Fruit fly (Drosophila melanogaster) whole organism, embryonic: Measurements from ENCODE around the gene CG10343.
A peak's percentile ranks its signal among the peaks of the same experiment; 100 is the strongest.

Source experiments
- Awh ChIP-seq: fragments of 200-800 bp; sonication (Bioruptor generic); IDR thresholded peaks from 2 replicates; pipeline ENCODE4, ENCODE4 v1.3.6; 2022; ENCODE audit warnings: missing biosample characterization, missing genetic modification characterization
- CG14050 ChIP-seq: fragments of 200-800 bp; sonication (Bioruptor generic); IDR thresholded peaks from 3 replicates; pipeline ENCODE4 v1.3.6; 2022; ENCODE audit warnings: missing biosample characterization, missing genetic modification characterization
- CG14441 ChIP-seq: fragments of 200-800 bp; sonication (Bioruptor generic); IDR thresholded peaks from 2 replicates; pipeline ENCODE4 v1.3.6; 2022; ENCODE audit warnings: missing biosample characterization, missing genetic modification characterization
- CG14965 ChIP-seq: fragments of 200-800 bp; sonication (Bioruptor generic); optimal IDR thresholded peaks from 2 replicates; lab custom pipeline; 2016; ENCODE audit warnings: missing biosample characterization, missing genetic modification characterization, borderline replicate concordance
- CG15073 ChIP-seq: fragments of 200-800 bp; sonication (Bioruptor generic); optimal IDR thresholded peaks from 2 replicates; lab custom pipeline; 2016; ENCODE audit warnings: missing biosample characterization, missing genetic modification characterization
- CG1529 ChIP-seq: fragments of 200-800 bp; sonication (Bioruptor generic); optimal IDR thresholded peaks from 3 replicates; lab custom pipeline; 2018; ENCODE audit warnings: missing biosample characterization, missing genetic modification characterization
- CG16863 ChIP-seq: fragments of 200-800 bp; sonication (Bioruptor generic); optimal IDR thresholded peaks from 3 replicates; lab custom pipeline; 2016; ENCODE audit warnings: missing biosample characterization, missing genetic modification characterization
- CG17328 ChIP-seq: fragments of 200-800 bp; sonication (Bioruptor generic); IDR thresholded peaks from 2 replicates; pipeline ENCODE4 v1.3.6; 2022; ENCODE audit warnings: missing biosample characterization, missing genetic modification characterization
- CG17359 ChIP-seq: fragments of 200-800 bp; sonication (Bioruptor generic); optimal IDR thresholded peaks from 3 replicates; lab custom pipeline; 2018; ENCODE audit warnings: missing biosample characterization, mild to moderate bottlenecking, missing genetic modification characterization, moderate library complexity
- CG17912 ChIP-seq: fragments of 200-800 bp; sonication (Bioruptor generic); optimal IDR thresholded peaks from 2 replicates; lab custom pipeline; 2018; ENCODE audit warnings: missing biosample characterization, mild to moderate bottlenecking, missing genetic modification characterization
- CG18011 ChIP-seq: fragments of 200-800 bp; sonication (Bioruptor generic); optimal IDR thresholded peaks from 2 replicates; lab custom pipeline; 2017; ENCODE audit warnings: missing biosample characterization, missing genetic modification characterization, mild to moderate bottlenecking, moderate library complexity, missing genotype
- CG18262 ChIP-seq: fragments of 200-800 bp; optimal IDR thresholded peaks from 3 replicates; lab custom pipeline; 2019; ENCODE audit warnings: missing biosample characterization, mild to moderate bottlenecking, missing genetic modification characterization, moderate library complexity
- CG2120 ChIP-seq: fragments of 200-800 bp; sonication (Bioruptor generic); optimal IDR thresholded peaks from 3 replicates; lab custom pipeline; 2016; ENCODE audit warnings: missing biosample characterization, missing genetic modification characterization
- CG2678 ChIP-seq: fragments of 200-800 bp; sonication (Bioruptor generic); optimal IDR thresholded peaks from 3 replicates; lab custom pipeline; 2019; ENCODE audit warnings: missing biosample characterization, mild to moderate bottlenecking, missing genetic modification characterization, moderate library complexity
- CG3995 ChIP-seq: fragments of 200-800 bp; sonication (Bioruptor generic); optimal IDR thresholded peaks from 3 replicates; lab custom pipeline; 2016; ENCODE audit warnings: missing biosample characterization, missing genetic modification characterization
- CG6854 ChIP-seq: fragments of 200-800 bp; sonication (Bioruptor generic); optimal IDR thresholded peaks from 3 replicates; lab custom pipeline; 2017; ENCODE audit warnings: missing biosample characterization, mild to moderate bottlenecking, missing genetic modification characterization
- CG8359 ChIP-seq: fragments of 200-800 bp; sonication (Bioruptor generic); optimal IDR thresholded peaks from 2 replicates; lab custom pipeline; 2017; ENCODE audit warnings: missing biosample characterization, mild to moderate bottlenecking, missing genetic modification characterization, borderline replicate concordance
- D ChIP-seq, 2 experiments: fragments of 200-800 bp in 1 of 2; fragments of >200 bp in 1 of 2; sonication (Bioruptor generic) in 1 of 2; optimal IDR thresholded peaks; 2 replicates in 1 of 2; 3 replicates in 1 of 2; lab custom pipeline; 2017; ENCODE audit warnings: mild to moderate bottlenecking in 1 of 2, missing biosample characterization in 1 of 2, missing genetic modification characterization in 1 of 2, missing genetic modification reagents in 1 of 2
- Dad ChIP-seq: fragments of 200-800 bp; sonication (Bioruptor generic); optimal IDR thresholded peaks from 3 replicates; lab custom pipeline; 2016; ENCODE audit warnings: missing biosample characterization, missing genetic modification characterization
- Dref ChIP-seq: fragments of 200-800 bp; sonication (Bioruptor generic); IDR thresholded peaks from 2 replicates; pipeline ENCODE4 v1.3.6; 2022; ENCODE audit warnings: missing biosample characterization, missing genetic modification characterization
- HHEX ChIP-seq: fragments of 200-800 bp; sonication (Bioruptor generic); optimal IDR thresholded peaks from 3 replicates; lab custom pipeline; 2017; ENCODE audit warnings: missing biosample characterization, mild to moderate bottlenecking, missing genetic modification characterization, missing genetic modification reagents
- HLH54F ChIP-seq: fragments of 200-800 bp; sonication (Bioruptor generic); optimal IDR thresholded peaks from 3 replicates; lab custom pipeline; 2016; ENCODE audit warnings: missing biosample characterization, missing genetic modification characterization
- Lpt ChIP-seq: fragments of >200 bp; optimal IDR thresholded peaks from 2 replicates; lab custom pipeline; 2018; ENCODE audit warnings: missing biosample characterization, missing genetic modification characterization
- NC2α ChIP-seq: fragments of 200-800 bp; sonication (Bioruptor generic); optimal IDR thresholded peaks from 2 replicates; lab custom pipeline; 2016; ENCODE audit warnings: missing biosample characterization, missing genetic modification characterization
- Oli ChIP-seq: fragments of 200-800 bp; sonication (Bioruptor generic); optimal IDR thresholded peaks from 2 replicates; lab custom pipeline; 2018; ENCODE audit warnings: missing biosample characterization, mild to moderate bottlenecking, missing genetic modification characterization, moderate library complexity
- Ptx1 ChIP-seq: fragments of 200-800 bp; sonication (Bioruptor generic); IDR thresholded peaks from 2 replicates; pipeline ENCODE4 v1.3.6; 2022; ENCODE audit warnings: missing biosample characterization, missing genetic modification characterization
- Ravus ChIP-seq: fragments of 200-800 bp; sonication (Bioruptor generic); IDR thresholded peaks from 2 replicates; pipeline ENCODE4 v1.3.6; 2022; ENCODE audit warnings: missing biosample characterization, missing genetic modification characterization
- Sin3A ChIP-seq: fragments of >200 bp; optimal IDR thresholded peaks from 2 replicates; lab custom pipeline; 2018
- Sry-β ChIP-seq: fragments of 200-800 bp; sonication (Bioruptor generic); optimal IDR thresholded peaks from 2 replicates; lab custom pipeline; 2018; ENCODE audit warnings: missing biosample characterization, mild to moderate bottlenecking, missing genetic modification characterization, moderate library complexity
- Taf1 ChIP-seq: fragments of 200-800 bp; sonication (Bioruptor generic); IDR thresholded peaks from 2 replicates; pipeline ENCODE4 v1.3.6; 2022; ENCODE audit warnings: missing biosample characterization, missing genetic modification characterization
- al ChIP-seq: fragments of 200-800 bp; sonication (Bioruptor generic); IDR thresholded peaks from 2 replicates; pipeline ENCODE4 v1.3.6; 2022; ENCODE audit warnings: missing biosample characterization, missing genetic modification characterization
- ase ChIP-seq: fragments of 200-800 bp; sonication (Bioruptor generic); IDR thresholded peaks from 3 replicates; pipeline ENCODE4 v1.3.6; 2022; ENCODE audit warnings: missing biosample characterization, missing genetic modification characterization
- crol ChIP-seq: fragments of 200-800 bp; sonication (Bioruptor generic); IDR thresholded peaks from 2 replicates; pipeline ENCODE4 v1.3.6; 2022; ENCODE audit warnings: missing biosample characterization, missing genetic modification characterization
- danr ChIP-seq: fragments of 200-800 bp; sonication (Bioruptor generic); IDR thresholded peaks from 2 replicates; pipeline ENCODE4 v1.3.6; 2022; ENCODE audit warnings: missing biosample characterization, missing genetic modification characterization
- dysf ChIP-seq: fragments of 200-800 bp; sonication (Bioruptor generic); IDR thresholded peaks from 3 replicates; pipeline ENCODE4 v1.3.6; 2022; ENCODE audit warnings: missing biosample characterization, missing genetic modification characterization
- eve ChIP-seq, 2 experiments: fragments of >200 bp; optimal IDR thresholded peaks; 2 replicates each; lab custom pipeline; 2017; ENCODE audit warnings: missing biosample characterization in 2 of 2, missing genetic modification characterization in 2 of 2
- ewg ChIP-seq: fragments of 200-800 bp; sonication (Bioruptor generic); optimal IDR thresholded peaks from 3 replicates; lab custom pipeline; 2017; ENCODE audit warnings: mild to moderate bottlenecking, missing biosample characterization, missing genetic modification reagents, missing genetic modification characterization
- fd102C ChIP-seq: fragments of 200-800 bp; sonication (Bioruptor generic); optimal IDR thresholded peaks from 2 replicates; lab custom pipeline; 2018; ENCODE audit warnings: missing biosample characterization, mild to moderate bottlenecking, missing genetic modification characterization, moderate library complexity
- gcm2 ChIP-seq: fragments of 200-800 bp; sonication (Bioruptor generic); optimal IDR thresholded peaks from 2 replicates; lab custom pipeline; 2016; ENCODE audit warnings: missing biosample characterization, missing genetic modification characterization
- gt ChIP-seq: fragments of 200-800 bp; sonication (Bioruptor generic); IDR thresholded peaks from 2 replicates; pipeline ENCODE4 v1.3.6; 2022; ENCODE audit warnings: missing biosample characterization, missing genetic modification characterization
- inv ChIP-seq: fragments of 200-800 bp; sonication (Bioruptor generic); IDR thresholded peaks from 2 replicates; pipeline ENCODE4 v1.3.6; 2022; ENCODE audit warnings: missing biosample characterization, missing genetic modification characterization; ENCODE audit not compliant: partially characterized antibody
- jigr1 ChIP-seq: fragments of 200-800 bp; sonication (Bioruptor generic); IDR thresholded peaks from 3 replicates; pipeline ENCODE4 v1.3.6; 2022; ENCODE audit warnings: missing biosample characterization, missing genetic modification characterization
- pb ChIP-seq: fragments of 200-800 bp; sonication (Bioruptor generic); optimal IDR thresholded peaks from 3 replicates; lab custom pipeline; 2016; ENCODE audit warnings: missing biosample characterization, missing genetic modification characterization
- pnt ChIP-seq: fragments of 200-800 bp; sonication (Bioruptor generic); optimal IDR thresholded peaks from 3 replicates; lab custom pipeline; 2016; ENCODE audit warnings: missing biosample characterization, missing genetic modification characterization
- pros ChIP-seq: fragments of 200-800 bp; sonication (Bioruptor generic); optimal IDR thresholded peaks from 3 replicates; lab custom pipeline; 2019; ENCODE audit warnings: missing biosample characterization, mild to moderate bottlenecking, missing genetic modification characterization, moderate library complexity
- repo ChIP-seq: fragments of 200-800 bp; sonication (Bioruptor generic); optimal IDR thresholded peaks from 2 replicates; lab custom pipeline; 2016; ENCODE audit warnings: missing biosample characterization, missing genetic modification characterization
- so ChIP-seq: fragments of 200-800 bp; sonication (Bioruptor generic); IDR thresholded peaks from 3 replicates; pipeline ENCODE4 v1.3.6; 2022; ENCODE audit warnings: missing biosample characterization, missing genetic modification characterization
- tll ChIP-seq, 2 experiments: fragments of 200-800 bp in 1 of 2; fragments of >200 bp in 1 of 2; sonication (Bioruptor generic) in 1 of 2; optimal IDR thresholded peaks; 2 replicates each; lab custom pipeline; 2017 to 2019; ENCODE audit warnings: missing biosample characterization in 2 of 2, missing genetic modification characterization in 2 of 2, mild to moderate bottlenecking in 1 of 2, moderate library complexity in 1 of 2
- wdn ChIP-seq: fragments of 200-800 bp; sonication (Bioruptor generic); IDR thresholded peaks from 2 replicates; pipeline ENCODE4 v1.3.6; 2022; ENCODE audit warnings: missing biosample characterization, missing genetic modification characterization

CG10343 gene

dm6 chr2L:18676948-18677820 is 26.1 kb upstream of the CG10343 start, which contains the start of the genes Mst36Fa and CG31751 (continued):
- peak; percentile 55 for TF ChIP-seq pnt (GFP tag; lab: Kevin White, UChicago)
- peak; percentile 89 for TF ChIP-seq CG6854 (GFP tag; lab: Kevin White, UChicago)
- TF ChIP-seq HLH54F: peak; percentile 47
- TF ChIP-seq repo (GFP tag; lab: Kevin White, UChicago): peak; percentile 79
- no peak for TF ChIP-seq al
- no peak for TF ChIP-seq jigr1
- peak; percentile 85 for TF ChIP-seq CG17359 (tag; lab: Kevin White, UChicago)
- no peak for TF ChIP-seq pros (GFP tag; lab: Kevin White, UChicago)
- peak; percentile 10 for TF ChIP-seq CG3995 (GFP tag; lab: Kevin White, UChicago)
- no peak for TF ChIP-seq Lpt (GFP tag; lab: Kevin White, UChicago)
- TF ChIP-seq CG14050 (GFP tag; lab: Robert Waterston, UW): peak; percentile 33; the same call in 1 of the 3 replicates
- no peak for TF ChIP-seq tll (GFP tag; optimal IDR thresholded peaks at IDR 0.05; lab: Kevin White, UChicago)
- peak; percentile 47 for TF ChIP-seq gcm2 (GFP tag; lab: Kevin White, UChicago)
- TF ChIP-seq Awh (GFP tag; lab: Robert Waterston, UW): peak; percentile 88
- peak; percentile 64 for TF ChIP-seq ewg (GFP tag; lab: Kevin White, UChicago)
- peak; percentile 78 for TF ChIP-seq pb (GFP tag; lab: Kevin White, UChicago)
- peak; percentile 70 for TF ChIP-seq Dad (GFP tag; lab: Kevin White, UChicago)
- peak; percentile 43 for TF ChIP-seq Sin3A (lab: Kevin White, UChicago)
- TF ChIP-seq Oli (tag; lab: Kevin White, UChicago): peak; percentile 42
- TF ChIP-seq danr (GFP tag; lab: Robert Waterston, UW): peak; percentile 74
- no peak for TF ChIP-seq Ravus (GFP tag; lab: Robert Waterston, UW)
- TF ChIP-seq ase (GFP tag; lab: Robert Waterston, UW): peak; percentile 47; the same call in 1 of the 3 replicates
- TF ChIP-seq CG17328 (GFP tag; lab: Robert Waterston, UW): 0 out of 2 replicates have a peak, but pooled peaks have one; percentile 32
- peak; percentile 57 for TF ChIP-seq CG18262 (tag; lab: Kevin White, UChicago)
- peak; percentile 41 for TF ChIP-seq CG8359 (GFP tag; lab: Kevin White, UChicago)
- TF ChIP-seq crol (GFP tag; lab: Robert Waterston, UW): no peak
- peak; percentile 87 for TF ChIP-seq CG2678 (tag; lab: Kevin White, UChicago)
- TF ChIP-seq so: peak; percentile 71; the same call in 1 of the 3 replicates
- TF ChIP-seq NC2α (GFP tag; lab: Kevin White, UChicago): peak; percentile 43
- peak; percentile 62 for TF ChIP-seq CG14441 (GFP tag; lab: Robert Waterston, UW)
- peak; percentile 76 for TF ChIP-seq CG17912
- peak; percentile 41 for TF ChIP-seq CG18011 (GFP tag; lab: Kevin White, UChicago)
- no peak for TF ChIP-seq Ptx1 (GFP tag; lab: Robert Waterston, UW)
- TF ChIP-seq Dref (GFP tag; lab: Robert Waterston, UW): no peak; the same call in 1 of the 2 replicates
- no peak for TF ChIP-seq gt (GFP tag; lab: Robert Waterston, UW)
- TF ChIP-seq D (optimal IDR thresholded peaks at IDR 0.05; lab: Kevin White, UChicago): no peak
- TF ChIP-seq D (GFP tag; optimal IDR thresholded peaks at IDR 0.05; lab: Kevin White, UChicago): peak; percentile 83
- no peak for TF ChIP-seq eve (GFP tag; optimal IDR thresholded peaks at IDR 0.05; lab: Kevin White, UChicago)
- no peak for TF ChIP-seq wdn (GFP tag; lab: Robert Waterston, UW)
- peak; percentile 62 for TF ChIP-seq Sry-β
- TF ChIP-seq HHEX: peak; percentile 92
- TF ChIP-seq CG1529 (GFP tag; lab: Kevin White, UChicago): peak; percentile 82
- TF ChIP-seq Taf1 (GFP tag; lab: Robert Waterston, UW): 0 out of 2 replicates have a peak, but pooled peaks have one; percentile 15
- TF ChIP-seq dysf (GFP tag; lab: Robert Waterston, UW): peak; percentile 56; the same call in 1 of the 3 replicates
- peak; percentile 67 for TF ChIP-seq CG14965 (GFP tag; lab: Kevin White, UChicago)
- TF ChIP-seq inv (GFP tag; lab: Robert Waterston, UW): no peak
- TF ChIP-seq CG2120 (GFP tag; lab: Kevin White, UChicago): peak; percentile 71
- peak; percentile 82 for TF ChIP-seq CG16863 (GFP tag; lab: Kevin White, UChicago)
- no peak for TF ChIP-seq CG15073 (GFP tag; lab: Kevin White, UChicago)
- no peak for TF ChIP-seq fd102C (GFP tag; lab: Kevin White, UChicago)
